Fruit fly (Drosophila melanogaster): ENCODE data around the gene CG14312.

CG14312 gene

DNA sequence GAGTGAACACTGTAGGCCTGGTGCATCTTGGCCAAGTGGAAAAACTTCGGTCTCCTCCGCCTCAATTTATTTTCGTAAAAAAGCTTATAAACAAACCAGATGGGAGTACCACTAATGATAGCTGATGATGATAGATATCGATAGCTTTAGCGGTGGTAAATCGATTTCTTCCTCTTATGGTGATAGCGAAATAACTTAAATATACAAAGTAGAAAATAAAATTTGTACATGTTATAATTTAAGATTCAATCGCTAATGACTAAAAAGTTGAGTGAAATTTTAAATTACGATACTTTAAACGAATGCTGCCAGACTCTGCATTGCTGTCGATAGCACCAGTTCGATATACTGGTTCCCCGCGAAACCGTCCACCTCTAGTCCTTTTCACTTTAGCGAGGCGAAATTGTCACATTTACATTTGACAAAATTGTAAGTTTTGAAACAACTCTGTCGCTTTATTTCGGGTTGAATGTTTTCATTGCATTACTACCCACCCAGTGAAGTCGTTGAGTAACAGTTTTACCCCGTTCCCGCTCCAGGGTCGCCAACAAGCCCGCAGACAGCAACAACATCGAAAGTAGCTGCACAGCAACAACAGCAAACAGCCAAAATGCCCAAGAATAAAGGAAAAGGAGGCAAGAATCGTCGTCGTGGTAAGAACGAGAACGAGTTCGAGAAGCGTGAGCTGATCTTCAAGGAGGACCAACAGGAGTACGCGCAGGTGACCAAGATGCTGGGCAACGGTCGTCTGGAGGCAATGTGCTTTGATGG lies 8.8 kb downstream of the CG14312 start, which contains the start of the genes Vps39 and eIF1A (continued):
- TF ChIP-seq CG12391 (tag; optimal IDR thresholded peaks at IDR 0.05) (peak; percentile 58), CG11560 (tag; IDR thresholded peaks at IDR 0.05) (no peak), crc (GFP tag; optimal IDR thresholded peaks at IDR 0.05) (no peak), stc (GFP tag; IDR thresholded peaks at IDR 0.05) (no peak), CG7372 (GFP tag; IDR thresholded peaks at IDR 0.05) (peak; percentile 53; the same call in 1 of the 2 replicates), CG31441 (GFP tag; IDR thresholded peaks at IDR 0.05) (0 out of 2 replicates have a peak, but pooled peaks have one; percentile 30), kay (GFP tag; optimal IDR thresholded peaks at IDR 0.05) (peak; percentile 1), trem (tag; optimal IDR thresholded peaks at IDR 0.05) (peak; percentile 95), CG6791 (GFP tag; IDR thresholded peaks at IDR 0.05; ENCODE audit: partially characterized antibody) (peak; percentile 74; the same call in 2 of the 3 replicates), nmo (GFP tag; optimal IDR thresholded peaks at IDR 0.05) (peak; percentile 64), cad (GFP tag; optimal IDR thresholded peaks at IDR 0.05) (no peak), CG2202 (tag; optimal IDR thresholded peaks at IDR 0.05) (peak; percentile 17), Adf1 (GFP tag; IDR thresholded peaks at IDR 0.05) (no peak), CG13624 (GFP tag; optimal IDR thresholded peaks at IDR 0.05) (peak; percentile 53), CG13424 (tag; optimal IDR thresholded peaks at IDR 0.05) (peak; percentile 36), grau (tag; optimal IDR thresholded peaks at IDR 0.05) (no peak), CG34224 (GFP tag; IDR thresholded peaks at IDR 0.05; ENCODE audit: partially characterized antibody) (peak; percentile 93), Chrac-16 (GFP tag; optimal IDR thresholded peaks at IDR 0.05) (peak; percentile 44), CG32767 (GFP tag; IDR thresholded peaks at IDR 0.05) (0 out of 2 replicates have a peak, but pooled peaks have one; percentile 9), Ets65A (GFP tag) (peak; percentile 88), Pdp1 (GFP tag; optimal IDR thresholded peaks at IDR 0.05) (peak in 1 of 2 experiments; percentile 38), Hmr (GFP tag; optimal IDR thresholded peaks at IDR 0.05) (no peak), CG6272 (GFP tag; IDR thresholded peaks at IDR 0.05) (peak; percentile 36; the same call in 1 of the 2 replicates), nau (GFP tag; optimal IDR thresholded peaks at IDR 0.05) (no peak), oc (tag; optimal IDR thresholded peaks at IDR 0.05) (no peak), ewg (GFP tag; optimal IDR thresholded peaks at IDR 0.05) (peak; percentile 26), Mrtf (GFP tag; IDR thresholded peaks at IDR 0.05) (no peak), tin (GFP tag; optimal IDR thresholded peaks at IDR 0.05) (peak; percentile 31), hb (GFP tag; IDR thresholded peaks at IDR 0.05; ENCODE audit: partially characterized antibody) (peak; percentile 82; the same call in 2 of the 3 replicates), CG3163 (GFP tag; optimal IDR thresholded peaks at IDR 0.05) (no peak), Nf-YA (GFP tag; IDR thresholded peaks at IDR 0.05) (no peak), Awh (GFP tag; IDR thresholded peaks at IDR 0.05) (no peak), Sox102F (GFP tag; optimal IDR thresholded peaks at IDR 0.05) (no peak), ems (GFP tag; optimal IDR thresholded peaks at IDR 0.05) (peak; percentile 58), chif (GFP tag; optimal IDR thresholded peaks at IDR 0.05) (peak in 1 of 2 experiments; percentile 23), CG15514 (GFP tag; optimal IDR thresholded peaks at IDR 0.05) (peak; percentile 99), eyg (GFP tag; optimal IDR thresholded peaks at IDR 0.05) (no peak), sens (GFP tag) (peak; percentile 94), E2f1 (GFP tag; IDR thresholded peaks at IDR 0.05) (no peak; the same call in 1 of the 2 replicates), ATbp (GFP tag; optimal IDR thresholded peaks at IDR 0.05) (no peak), mam (GFP tag; optimal IDR thresholded peaks at IDR 0.05) (peak; percentile 47), CG2712 (tag; optimal IDR thresholded peaks at IDR 0.05) (peak; percentile 67), Lpt (GFP tag; optimal IDR thresholded peaks at IDR 0.05) (no peak), PHDP (tag; optimal IDR thresholded peaks at IDR 0.05) (peak; percentile 39), CG10654 (GFP tag; optimal IDR thresholded peaks at IDR 0.05) (no peak), CoRest (tag; optimal IDR thresholded peaks at IDR 0.05) (peak; percentile 51), CG3281 (GFP tag; optimal IDR thresholded peaks at IDR 0.05) (no peak), CG10543 (GFP tag; optimal IDR thresholded peaks at IDR 0.05) (peak; percentile 15), sim (GFP tag; IDR thresholded peaks at IDR 0.05) (no peak)
